Worm (Caenorhabditis elegans) whole organism, young adult: ENCODE data around the gene C13A10.1.

Source experiments
- B0035.1 ChIP-seq: sonication (generic microtip); optimal IDR thresholded peaks from 2 replicates; lab custom pipeline; 2016; ENCODE audit warnings: missing genetic modification characterization, mild to moderate bottlenecking, missing compliant biosample characterization, missing genotype, missing genetic modification reagents
- C17E4.6 ChIP-seq: fragments of 200-800 bp; sonication (Bioruptor generic); IDR thresholded peaks from 2 replicates; pipeline ENCODE4 v1.3.6; 2022; ENCODE audit warnings: missing genetic modification reagents, missing genetic modification characterization, missing compliant biosample characterization
- D2030.7 ChIP-seq: fragments of 200-800 bp; sonication (Bioruptor generic); IDR thresholded peaks from 2 replicates; pipeline ENCODE4 v1.3.6; 2022; ENCODE audit warnings: missing genetic modification reagents, missing genetic modification characterization, missing compliant biosample characterization
- Y53G8AR.9 ChIP-seq: fragments of 200-800 bp; sonication (Bioruptor generic); conservative IDR thresholded peaks from 2 replicates; pipeline ENCODE4 v1.3.6; 2022; ENCODE audit warnings: missing genetic modification reagents, missing genetic modification characterization, missing compliant biosample characterization
- akir-1 ChIP-seq: fragments of 200-800 bp; sonication (Bioruptor generic); optimal IDR thresholded peaks from 2 replicates; lab custom pipeline; 2018; ENCODE audit warnings: mild to moderate bottlenecking, missing genetic modification characterization, moderate library complexity, missing compliant biosample characterization
- ama-1 ChIP-seq, 3 experiments: fragments of 150-350 bp in 1 of 3; sonication (generic microtip) in 2 of 3; optimal IDR thresholded peaks; 2 replicates each; lab custom pipeline; 2014 to 2018; ENCODE audit warnings: missing biosample characterization in 2 of 3, missing genetic modification characterization in 2 of 3, missing genetic modification reagents in 2 of 3
- fkh-3 ChIP-seq: sonication (generic microtip); optimal IDR thresholded peaks from 2 replicates; lab custom pipeline; 2016; ENCODE audit warnings: mild to moderate bottlenecking, missing genetic modification characterization, missing compliant biosample characterization
- hlh-12 ChIP-seq: sonication (generic microtip); optimal IDR thresholded peaks from 2 replicates; lab custom pipeline; 2016; ENCODE audit warnings: missing genetic modification characterization, missing compliant biosample characterization
- mel-28 ChIP-seq: sonication (generic microtip); optimal IDR thresholded peaks from 2 replicates; lab custom pipeline; 2016; ENCODE audit warnings: borderline replicate concordance, mild to moderate bottlenecking, missing genetic modification characterization, missing compliant biosample characterization
- snpc-4 ChIP-seq, 5 experiments: fragments of 150-350 bp in 1 of 5; sonication (generic microtip) in 4 of 5; optimal IDR thresholded peaks; 2 replicates each; lab custom pipeline; 2014 to 2018; ENCODE audit warnings: missing genetic modification characterization in 5 of 5, missing biosample characterization in 3 of 5, antibody characterized with exemption in 2 of 5, mild to moderate bottlenecking in 2 of 5, missing compliant biosample characterization in 2 of 5, missing genotype in 2 of 5, moderate library complexity in 2 of 5, missing genetic modification reagents in 1 of 5
- ztf-3 ChIP-seq: fragments of 200-800 bp; sonication (Bioruptor generic); optimal IDR thresholded peaks from 2 replicates; lab custom pipeline; 2018; ENCODE audit warnings: mild to moderate bottlenecking, missing genetic modification characterization, missing compliant biosample characterization

ce11 chrII:1357905-1358304 lies 2.5 kb upstream of the C13A10.1 start, which contains the start of gene C13A10.2:
- no peak for TF ChIP-seq D2030.7 (GFP tag; lab: Robert Waterston, UW)
- TF ChIP-seq hlh-12 (tag; lab: Kevin White, UChicago), result no peak
- TF ChIP-seq mel-28 (tag; lab: Kevin White, UChicago), result no peak
- TF ChIP-seq C17E4.6, result no peak
- TF ChIP-seq akir-1, result no peak
- no peak for TF ChIP-seq ztf-3 (GFP tag; lab: Kevin White, UChicago)
- TF ChIP-seq B0035.1 (tag; lab: Kevin White, UChicago), result no peak
- TF ChIP-seq snpc-4 (GFP tag; optimal IDR thresholded peaks at IDR 0.05; lab: Kevin White, UChicago), result no peak
- TF ChIP-seq snpc-4 (tag; optimal IDR thresholded peaks at IDR 0.05; lab: Kevin White, UChicago), result no peak
- no peak for TF ChIP-seq fkh-3 (tag; lab: Kevin White, UChicago)
- no peak for TF ChIP-seq Y53G8AR.9 (GFP tag; lab: Robert Waterston, UW)
- no peak for TF ChIP-seq ama-1 (optimal IDR thresholded peaks at IDR 0.05; lab: Kevin White, UChicago)
- no peak for TF ChIP-seq ama-1 (GFP tag; optimal IDR thresholded peaks at IDR 0.05; lab: Kevin White, UChicago)
